Fruit fly (Drosophila melanogaster) whole organism, embryonic: ENCODE results near the gene CG5863.

Experiments
- Antp ChIP-seq: fragments of 200-800 bp; sonication (Bioruptor generic); optimal IDR thresholded peaks from 3 replicates; lab custom pipeline; 2016; ENCODE audit warnings: missing biosample characterization, missing genetic modification characterization
- CG10147 ChIP-seq: fragments of 200-800 bp; sonication (Bioruptor generic); optimal IDR thresholded peaks from 2 replicates; lab custom pipeline; 2019; ENCODE audit warnings: missing biosample characterization, mild to moderate bottlenecking, missing genetic modification characterization, moderate library complexity
- CG10979 ChIP-seq: fragments of 200-800 bp; sonication (Bioruptor generic); optimal IDR thresholded peaks from 2 replicates; lab custom pipeline; 2018; ENCODE audit warnings: missing biosample characterization, mild to moderate bottlenecking, missing genetic modification characterization, moderate library complexity
- CG12104 ChIP-seq: fragments of 200-800 bp; sonication (Bioruptor generic); optimal IDR thresholded peaks from 3 replicates; lab custom pipeline; 2016; ENCODE audit warnings: missing biosample characterization, missing genetic modification characterization
- CG13624 ChIP-seq: fragments of 200-800 bp; sonication (Bioruptor generic); optimal IDR thresholded peaks from 2 replicates; lab custom pipeline; 2016; ENCODE audit warnings: missing biosample characterization, missing genetic modification characterization
- CG14441 ChIP-seq: fragments of 200-800 bp; sonication (Bioruptor generic); IDR thresholded peaks from 2 replicates; pipeline ENCODE4 v1.3.6; 2022; ENCODE audit warnings: missing biosample characterization, missing genetic modification characterization
- CG15011 ChIP-seq: fragments of 200-800 bp; sonication (Bioruptor generic); optimal IDR thresholded peaks from 3 replicates; lab custom pipeline; 2018; ENCODE audit warnings: missing biosample characterization, mild to moderate bottlenecking, missing genetic modification characterization
- CG15073 ChIP-seq: fragments of 200-800 bp; sonication (Bioruptor generic); optimal IDR thresholded peaks from 2 replicates; lab custom pipeline; 2016; ENCODE audit warnings: missing biosample characterization, missing genetic modification characterization
- CG15269 ChIP-seq: fragments of 200-800 bp; sonication (Bioruptor generic); optimal IDR thresholded peaks from 2 replicates; lab custom pipeline; 2018; ENCODE audit warnings: missing biosample characterization, mild to moderate bottlenecking, missing genetic modification characterization, moderate library complexity
- CG1603 ChIP-seq: fragments of 200-800 bp; sonication (Bioruptor generic); optimal IDR thresholded peaks from 2 replicates; lab custom pipeline; 2019; ENCODE audit warnings: missing biosample characterization, mild to moderate bottlenecking, missing genetic modification characterization, moderate library complexity
- CG17829 ChIP-seq: fragments of 200-800 bp; optimal IDR thresholded peaks from 2 replicates; lab custom pipeline; 2019; ENCODE audit warnings: missing biosample characterization, mild to moderate bottlenecking, missing genetic modification characterization, moderate library complexity
- CG2129 ChIP-seq: fragments of 200-800 bp; sonication (Bioruptor generic); IDR thresholded peaks from 2 replicates; pipeline ENCODE4 v1.3.6; 2022; ENCODE audit warnings: missing biosample characterization, missing genetic modification characterization; ENCODE audit not compliant: partially characterized antibody
- CG2712 ChIP-seq: fragments of 200-800 bp; optimal IDR thresholded peaks from 3 replicates; lab custom pipeline; 2019; ENCODE audit warnings: missing biosample characterization, mild to moderate bottlenecking, missing genetic modification characterization, moderate library complexity
- CG2889 ChIP-seq: fragments of 200-800 bp; sonication (Bioruptor generic); IDR thresholded peaks from 3 replicates; pipeline ENCODE4 v1.3.6; 2022; ENCODE audit warnings: missing biosample characterization, missing genetic modification characterization
- CG34422 ChIP-seq: fragments of 200-800 bp; sonication (Bioruptor generic); IDR thresholded peaks from 3 replicates; pipeline ENCODE4 v1.3.6; 2022; ENCODE audit warnings: missing biosample characterization, missing genetic modification characterization
- CG3838 ChIP-seq: fragments of 200-800 bp; sonication (Bioruptor generic); optimal IDR thresholded peaks from 3 replicates; lab custom pipeline; 2016; ENCODE audit warnings: missing biosample characterization, missing genetic modification characterization
- CG4424 ChIP-seq: fragments of 200-800 bp; sonication (Bioruptor generic); optimal IDR thresholded peaks from 3 replicates; lab custom pipeline; 2016; ENCODE audit warnings: missing biosample characterization, missing genetic modification characterization
- CG4854 ChIP-seq: fragments of 200-800 bp; sonication (Bioruptor generic); optimal IDR thresholded peaks from 2 replicates; lab custom pipeline; 2016; ENCODE audit warnings: missing biosample characterization, missing genetic modification characterization, inconsistent platforms
- CG5180 ChIP-seq: fragments of 200-800 bp; sonication (Bioruptor generic); optimal IDR thresholded peaks from 3 replicates; lab custom pipeline; 2017; ENCODE audit warnings: missing biosample characterization, missing genetic modification characterization, mild to moderate bottlenecking, moderate library complexity, missing genetic modification reagents
- CG6854 ChIP-seq: fragments of 200-800 bp; sonication (Bioruptor generic); optimal IDR thresholded peaks from 3 replicates; lab custom pipeline; 2017; ENCODE audit warnings: missing biosample characterization, mild to moderate bottlenecking, missing genetic modification characterization
- CG8281 ChIP-seq: fragments of 200-800 bp; sonication (Bioruptor generic); optimal IDR thresholded peaks from 2 replicates; lab custom pipeline; 2018; ENCODE audit warnings: missing biosample characterization, mild to moderate bottlenecking, missing genetic modification characterization, moderate library complexity
- CG8765 ChIP-seq: fragments of 200-800 bp; sonication (Bioruptor generic); IDR thresholded peaks from 2 replicates; pipeline ENCODE4 v1.3.6; 2022; ENCODE audit warnings: missing biosample characterization, missing genetic modification characterization
- CG8944 ChIP-seq: fragments of 200-800 bp; sonication (Bioruptor generic); optimal IDR thresholded peaks from 3 replicates; lab custom pipeline; 2016; ENCODE audit warnings: missing biosample characterization, missing genetic modification characterization
- CG9932 ChIP-seq: fragments of 200-800 bp; sonication (Bioruptor generic); IDR thresholded peaks from 2 replicates; pipeline ENCODE4 v1.3.6; 2022; ENCODE audit warnings: missing biosample characterization, missing genetic modification characterization
- CHES-1-like ChIP-seq: fragments of 200-800 bp; sonication (Bioruptor generic); optimal IDR thresholded peaks from 2 replicates; lab custom pipeline; 2016; ENCODE audit warnings: missing biosample characterization, missing genetic modification characterization
- D19A ChIP-seq: fragments of 200-800 bp; optimal IDR thresholded peaks from 3 replicates; lab custom pipeline; 2019; ENCODE audit warnings: missing biosample characterization, mild to moderate bottlenecking, missing genetic modification characterization, moderate library complexity
- Hey ChIP-seq: fragments of 200-800 bp; sonication (Bioruptor generic); optimal IDR thresholded peaks from 3 replicates; lab custom pipeline; 2018; ENCODE audit warnings: missing biosample characterization, mild to moderate bottlenecking, missing genetic modification characterization
- Max ChIP-seq: fragments of 200-800 bp; sonication (Bioruptor generic); optimal IDR thresholded peaks from 2 replicates; lab custom pipeline; 2016; ENCODE audit warnings: missing biosample characterization, mild to moderate bottlenecking, missing genetic modification characterization
- Pdp1 ChIP-seq, 2 experiments: fragments of 200-800 bp; sonication (Bioruptor generic); optimal IDR thresholded peaks; 3 replicates each; lab custom pipeline; 2016; ENCODE audit warnings: missing biosample characterization in 2 of 2, missing genetic modification characterization in 2 of 2, mild to moderate bottlenecking in 1 of 2, moderate library complexity in 1 of 2
- Rfx ChIP-seq: fragments of 200-800 bp; sonication (Bioruptor generic); IDR thresholded peaks from 2 replicates; pipeline ENCODE4 v1.3.6; 2022; ENCODE audit warnings: missing biosample characterization, missing genetic modification characterization
- Sox100B ChIP-seq: fragments of 200-800 bp; sonication (Bioruptor generic); optimal IDR thresholded peaks from 3 replicates; lab custom pipeline; 2018; ENCODE audit warnings: missing biosample characterization, mild to moderate bottlenecking, missing genetic modification characterization
- Sox102F ChIP-seq: fragments of 200-800 bp; sonication (Bioruptor generic); optimal IDR thresholded peaks from 2 replicates; lab custom pipeline; 2018; ENCODE audit warnings: missing biosample characterization, mild to moderate bottlenecking, missing genetic modification characterization, moderate library complexity
- Trl ChIP-seq, 3 experiments: fragments of >200 bp in 2 of 3; fragments of 200-800 bp in 1 of 3; sonication (Bioruptor generic) in 1 of 3; optimal IDR thresholded peaks; 2 replicates in 1 of 3; 3 replicates in 2 of 3; lab custom pipeline; 2016 to 2017; ENCODE audit warnings: missing biosample characterization in 1 of 3, missing genetic modification characterization in 1 of 3
- ara ChIP-seq: fragments of 200-800 bp; sonication (Bioruptor generic); IDR thresholded peaks from 2 replicates; pipeline ENCODE4 v1.3.6; 2022; ENCODE audit warnings: missing biosample characterization, missing genetic modification characterization
- danr ChIP-seq: fragments of 200-800 bp; sonication (Bioruptor generic); IDR thresholded peaks from 2 replicates; pipeline ENCODE4 v1.3.6; 2022; ENCODE audit warnings: missing biosample characterization, missing genetic modification characterization
- en ChIP-seq: fragments of 200-800 bp; sonication (Bioruptor generic); optimal IDR thresholded peaks from 2 replicates; lab custom pipeline; 2016; ENCODE audit warnings: missing biosample characterization, missing genetic modification characterization
- fd102C ChIP-seq: fragments of 200-800 bp; sonication (Bioruptor generic); optimal IDR thresholded peaks from 2 replicates; lab custom pipeline; 2018; ENCODE audit warnings: missing biosample characterization, mild to moderate bottlenecking, missing genetic modification characterization, moderate library complexity
- fd96Cb ChIP-seq: fragments of 200-800 bp; sonication (Bioruptor generic); optimal IDR thresholded peaks from 2 replicates; lab custom pipeline; 2018; ENCODE audit warnings: missing biosample characterization, mild to moderate bottlenecking, missing genetic modification characterization, moderate library complexity
- gcm ChIP-seq: fragments of 200-800 bp; sonication (Bioruptor generic); optimal IDR thresholded peaks from 2 replicates; lab custom pipeline; 2019; ENCODE audit warnings: missing biosample characterization, mild to moderate bottlenecking, missing genetic modification characterization, moderate library complexity
- gem ChIP-seq: fragments of 200-800 bp; sonication (Bioruptor generic); optimal IDR thresholded peaks from 2 replicates; lab custom pipeline; 2019; ENCODE audit warnings: missing biosample characterization, mild to moderate bottlenecking, missing genetic modification characterization, moderate library complexity
- kah ChIP-seq: fragments of 200-800 bp; sonication (Bioruptor generic); optimal IDR thresholded peaks from 2 replicates; lab custom pipeline; 2018; ENCODE audit warnings: missing biosample characterization, mild to moderate bottlenecking, missing genetic modification characterization
- lab ChIP-seq: fragments of 200-800 bp; sonication (Bioruptor generic); optimal IDR thresholded peaks from 3 replicates; lab custom pipeline; 2017; ENCODE audit warnings: missing biosample characterization, missing genetic modification characterization, mild to moderate bottlenecking, moderate library complexity, missing genetic modification reagents
- phol ChIP-seq: fragments of 200-800 bp; sonication (Bioruptor generic); optimal IDR thresholded peaks from 3 replicates; lab custom pipeline; 2018; ENCODE audit warnings: missing biosample characterization, mild to moderate bottlenecking, missing genetic modification characterization, moderate library complexity
- row ChIP-seq: fragments of 200-800 bp; sonication (Bioruptor generic); IDR thresholded peaks from 3 replicates; pipeline ENCODE4 v1.3.6; 2022; ENCODE audit warnings: missing biosample characterization, missing genetic modification characterization
- tap ChIP-seq: fragments of 200-800 bp; optimal IDR thresholded peaks from 3 replicates; lab custom pipeline; 2019; ENCODE audit warnings: missing biosample characterization, mild to moderate bottlenecking, missing genetic modification characterization, moderate library complexity
- unpg ChIP-seq: fragments of 200-800 bp; sonication (Bioruptor generic); optimal IDR thresholded peaks from 3 replicates; lab custom pipeline; 2018; ENCODE audit warnings: missing biosample characterization, mild to moderate bottlenecking, missing genetic modification characterization, moderate library complexity
- vnd ChIP-seq: fragments of 200-800 bp; sonication (Bioruptor generic); IDR thresholded peaks from 3 replicates; pipeline ENCODE4 v1.3.6; 2022; ENCODE audit warnings: missing biosample characterization, missing genetic modification characterization; ENCODE audit not compliant: partially characterized antibody
- wek ChIP-seq: fragments of 200-800 bp; sonication (Bioruptor generic); optimal IDR thresholded peaks from 3 replicates; lab custom pipeline; 2018; ENCODE audit warnings: missing biosample characterization, mild to moderate bottlenecking, missing genetic modification characterization, moderate library complexity
- zen ChIP-seq: fragments of 200-800 bp; sonication (Bioruptor generic); optimal IDR thresholded peaks from 3 replicates; lab custom pipeline; 2018; ENCODE audit warnings: missing biosample characterization, mild to moderate bottlenecking, missing genetic modification characterization, moderate library complexity

CG5863 gene

DNA sequence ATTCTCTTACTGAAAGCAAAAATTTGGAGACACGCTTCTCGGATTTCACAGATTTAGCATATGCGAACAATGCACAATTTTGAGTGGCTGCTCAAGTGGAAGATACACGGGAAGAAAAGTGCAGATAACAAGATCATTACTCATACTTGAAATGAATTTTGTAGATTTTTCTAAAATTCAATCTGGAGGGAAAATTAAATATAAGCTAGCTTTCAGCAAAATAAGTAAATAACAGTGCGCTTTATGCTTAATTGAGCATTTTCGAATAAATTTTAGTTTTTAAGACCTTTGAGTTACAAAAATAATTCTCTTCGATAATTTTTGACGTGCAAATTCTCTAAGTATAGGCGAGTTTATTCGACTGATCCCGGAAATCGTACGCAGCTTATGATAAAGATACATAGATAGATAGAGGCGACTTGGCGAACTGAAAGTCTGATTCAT, 10.2 kb upstream of the CG5863 start (continued):
- TF ChIP-seq wek (GFP tag; lab: Kevin White, UChicago) (no peak), CG9932 (GFP tag; lab: Robert Waterston, UW) (no peak), CG17829 (peak; percentile 33), CG8944 (GFP tag; lab: Kevin White, UChicago) (peak; percentile 30), CG12104 (peak; percentile 49), tap (tag; lab: Kevin White, UChicago) (peak; percentile 17), Hey (tag; lab: Kevin White, UChicago) (no peak), CG6854 (GFP tag; lab: Kevin White, UChicago) (peak; percentile 17), CG4854 (GFP tag; lab: Kevin White, UChicago) (peak; percentile 34), CG13624 (GFP tag; lab: Kevin White, UChicago) (peak; percentile 31), phol (peak; percentile 77), CG2129 (GFP tag; lab: Robert Waterston, UW) (no peak), lab (GFP tag; lab: Kevin White, UChicago) (peak; percentile 60), CG2712 (tag; lab: Kevin White, UChicago) (peak; percentile 43), vnd (GFP tag; lab: Robert Waterston, UW) (no peak), gem (tag; lab: Kevin White, UChicago) (peak; percentile 76), Sox102F (peak; percentile 3), en (GFP tag; lab: Kevin White, UChicago) (peak; percentile 26), CG14441 (GFP tag; lab: Robert Waterston, UW) (peak; percentile 38; the same call in 1 of the 2 replicates), CG34422 (GFP tag; lab: Robert Waterston, UW) (peak; percentile 24; the same call in 1 of the 3 replicates), ara (peak; percentile 50; the same call in 1 of the 2 replicates), CG1603 (tag; lab: Kevin White, UChicago) (peak; percentile 32), gcm (GFP tag; lab: Kevin White, UChicago) (peak; percentile 8), zen (peak; percentile 51), fd102C (GFP tag; lab: Kevin White, UChicago) (no peak), CG15269 (peak; percentile 19), CG4424 (GFP tag; lab: Kevin White, UChicago) (peak; percentile 56), Trl (optimal IDR thresholded peaks at IDR 0.05; lab: Kevin White, UChicago) (no peak), Trl (GFP tag; optimal IDR thresholded peaks at IDR 0.05; lab: Kevin White, UChicago) (peak; percentile 34), CG8281 (peak; percentile 3), CG2889 (no peak), CG15011 (GFP tag; lab: Kevin White, UChicago) (peak; percentile 22), CG15073 (GFP tag; lab: Kevin White, UChicago) (no peak), CG10979 (tag; lab: Kevin White, UChicago) (peak; percentile 74), Rfx (peak; percentile 52; the same call in 1 of the 2 replicates), danr (GFP tag; lab: Robert Waterston, UW) (peak; percentile 48; the same call in 1 of the 2 replicates), CG8765 (GFP tag; lab: Robert Waterston, UW) (no peak), Sox100B (peak; percentile 57), kah (peak; percentile 13), CG5180 (GFP tag; lab: Kevin White, UChicago) (peak; percentile 22), D19A (tag; lab: Kevin White, UChicago) (peak; percentile 51), CHES-1-like (GFP tag; lab: Kevin White, UChicago) (no peak), Pdp1 (GFP tag; optimal IDR thresholded peaks at IDR 0.05; lab: Kevin White, UChicago) (peak in 1 of 2 experiments; percentile 24), unpg (peak; percentile 52), CG10147 (GFP tag; lab: Kevin White, UChicago) (peak; percentile 49), fd96Cb (peak; percentile 63), Antp (GFP tag; lab: Kevin White, UChicago) (peak; percentile 12), Max (GFP tag; lab: Kevin White, UChicago) (peak; percentile 17), CG3838 (GFP tag; lab: Kevin White, UChicago) (no peak), row (GFP tag; lab: Robert Waterston, UW) (peak; percentile 34; the same call in 2 of the 3 replicates)
